Worm (Caenorhabditis elegans): ENCODE data around the gene tag-180.

tag-180 gene

ce11 chrII:11305627-11306449 is 23.4 kb downstream of the tag-180 start, which contains the start of gene rsf-1:
Gene rsf-1, plus strand, starts transcription at chrII:11306399.
- TF ChIP-seq dmd-4 (tag; optimal IDR thresholded peaks at IDR 0.05) (no peak), lsy-2 (tag; optimal IDR thresholded peaks at IDR 0.05) (peak in 1 of 2 experiments; percentile 25), nhr-77 (tag; optimal IDR thresholded peaks at IDR 0.05) (no peak), F13H6.1 (tag; optimal IDR thresholded peaks at IDR 0.05) (peak; percentile 58), egl-27 (tag; optimal IDR thresholded peaks at IDR 0.05) (no peak), nhr-129 (tag; optimal IDR thresholded peaks at IDR 0.05) (peak; percentile 32), mab-5 (tag; optimal IDR thresholded peaks at IDR 0.05) (no peak), C34F6.9 (tag; optimal IDR thresholded peaks at IDR 0.05) (peak; percentile 41), unc-55 (GFP tag; optimal IDR thresholded peaks at IDR 0.05) (peak; percentile 39), sma-9 (GFP tag; optimal IDR thresholded peaks at IDR 0.05) (peak; percentile 30), sma-9 (tag; optimal IDR thresholded peaks at IDR 0.05) (no peak), mdl-1 (tag; optimal IDR thresholded peaks at IDR 0.05) (peak in 1 of 2 experiments; percentile 7)

DNA sequence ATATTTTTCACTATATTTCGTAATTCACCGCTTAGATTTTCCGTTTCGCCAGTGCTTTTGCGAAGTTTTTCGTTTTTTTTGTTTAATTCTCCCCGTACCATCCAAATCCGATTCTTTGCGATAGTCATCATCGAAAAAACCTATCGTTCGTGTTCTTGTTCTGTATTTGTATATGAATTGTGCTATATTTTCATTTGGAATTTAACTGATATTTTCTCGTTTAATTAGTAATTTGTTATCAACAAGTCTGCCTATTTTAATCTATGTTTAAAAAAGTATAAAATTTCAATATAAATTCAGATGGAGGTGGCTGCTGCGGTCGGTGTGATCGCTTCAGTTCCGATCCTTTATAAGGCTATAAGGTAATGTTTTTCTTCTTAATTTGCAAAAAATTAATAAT is 26.6 kb downstream of the tag-180 start, which contains the start of gene samp-1:
Gene samp-1, plus strand, starts transcription at position 301 of the 400 bp plus-strand sequence.
- no peak for TF ChIP-seq C34F6.9 (tag; optimal IDR thresholded peaks at IDR 0.05)
- no peak for TF ChIP-seq mab-5 (tag; optimal IDR thresholded peaks at IDR 0.05)
- TF ChIP-seq ztf-4 (tag; optimal IDR thresholded peaks at IDR 0.05): no peak
- TF ChIP-seq nhr-12 (tag; optimal IDR thresholded peaks at IDR 0.05): no peak
- no peak for TF ChIP-seq dmd-4 (tag; optimal IDR thresholded peaks at IDR 0.05)
- no peak for TF ChIP-seq elt-1 (tag; optimal IDR thresholded peaks at IDR 0.05)
- no peak for TF ChIP-seq crh-2 (tag; optimal IDR thresholded peaks at IDR 0.05)
- TF ChIP-seq egl-27 (tag; optimal IDR thresholded peaks at IDR 0.05): no peak
- TF ChIP-seq ZK546.5 (tag; optimal IDR thresholded peaks at IDR 0.05): no peak
- no peak for TF ChIP-seq nhr-11 (tag; optimal IDR thresholded peaks at IDR 0.05)
- TF ChIP-seq unc-62 (GFP tag; optimal IDR thresholded peaks at IDR 0.05): no peak
- TF ChIP-seq alr-1 (tag; optimal IDR thresholded peaks at IDR 0.05): no peak
- no peak for TF ChIP-seq aly-2 (tag; optimal IDR thresholded peaks at IDR 0.05)
- no peak for TF ChIP-seq nhr-10 (tag; optimal IDR thresholded peaks at IDR 0.05)
- no peak for TF ChIP-seq nhr-21 (tag; optimal IDR thresholded peaks at IDR 0.05)
- no peak for TF ChIP-seq elt-3 (tag; optimal IDR thresholded peaks at IDR 0.05)
- TF ChIP-seq ztf-11 (tag; optimal IDR thresholded peaks at IDR 0.05): no peak

- TF ChIP-seq nhr-77 (tag; optimal IDR thresholded peaks at IDR 0.05) (no peak), ztf-11 (tag; optimal IDR thresholded peaks at IDR 0.05) (no peak), ztf-1 (GFP tag; conservative IDR thresholded peaks at IDR 0.05) (no peak), blmp-1 (tag; optimal IDR thresholded peaks at IDR 0.05; ENCODE audit: insufficient read depth) (no peak), nhr-25 (tag; optimal IDR thresholded peaks at IDR 0.05) (no peak), mdl-1 (tag; optimal IDR thresholded peaks at IDR 0.05) (no peak), nhr-11 (tag; optimal IDR thresholded peaks at IDR 0.05) (no peak), lin-11 (tag; optimal IDR thresholded peaks at IDR 0.05) (no peak), zag-1 (tag; optimal IDR thresholded peaks at IDR 0.05) (no peak), nhr-10 (tag; optimal IDR thresholded peaks at IDR 0.05) (no peak), mbf-1 (tag; optimal IDR thresholded peaks at IDR 0.05) (no peak), R02D3.7 (tag; optimal IDR thresholded peaks at IDR 0.05) (no peak), sma-9 (GFP tag; optimal IDR thresholded peaks at IDR 0.05) (no peak), sma-9 (tag; optimal IDR thresholded peaks at IDR 0.05) (no peak), lin-39 (tag; optimal IDR thresholded peaks at IDR 0.05) (no peak)
Observed at ce11 chrII:11301059-11301458, 28.2 kb downstream of the tag-180 start, which contains the start of gene raga-1. Gene raga-1, plus strand, starts transcription at chrII:11301359.

ce11 chrII:11297217-11297738 is 32.0 kb downstream of the tag-180 start, which contains the start of gene saps-1:
Gene saps-1, plus strand, starts transcription at chrII:11297688.
- TF ChIP-seq elt-1 (tag; optimal IDR thresholded peaks at IDR 0.05) (no peak), lin-13 (GFP tag; optimal IDR thresholded peaks at IDR 0.05) (no peak), C34F6.9 (tag; optimal IDR thresholded peaks at IDR 0.05) (peak; percentile 10), nhr-11 (tag; optimal IDR thresholded peaks at IDR 0.05) (no peak), nhr-23 (tag; optimal IDR thresholded peaks at IDR 0.05) (no peak), nhr-21 (tag; optimal IDR thresholded peaks at IDR 0.05) (no peak), dmd-4 (tag; optimal IDR thresholded peaks at IDR 0.05) (no peak), unc-62 (GFP tag; optimal IDR thresholded peaks at IDR 0.05) (no peak), nhr-129 (tag; optimal IDR thresholded peaks at IDR 0.05) (peak; percentile 25), unc-55 (GFP tag; optimal IDR thresholded peaks at IDR 0.05) (peak; percentile 25), lin-39 (tag; optimal IDR thresholded peaks at IDR 0.05) (no peak), lsy-2 (tag; optimal IDR thresholded peaks at IDR 0.05) (peak in 1 of 2 experiments; percentile 36), fos-1 (tag; optimal IDR thresholded peaks at IDR 0.05) (peak; percentile 31), F13H6.1 (tag; optimal IDR thresholded peaks at IDR 0.05) (no peak), crh-2 (tag; optimal IDR thresholded peaks at IDR 0.05) (no peak), mbf-1 (tag; optimal IDR thresholded peaks at IDR 0.05) (no peak), nhr-77 (tag; optimal IDR thresholded peaks at IDR 0.05) (no peak), ceh-16 (tag; optimal IDR thresholded peaks at IDR 0.05) (no peak), gmeb-1 (tag; optimal IDR thresholded peaks at IDR 0.05) (peak; percentile 35), lin-11 (tag; optimal IDR thresholded peaks at IDR 0.05) (no peak), ama-1 (optimal IDR thresholded peaks at IDR 0.05) (no peak), mab-5 (tag; optimal IDR thresholded peaks at IDR 0.05) (no peak), ztf-4 (tag; optimal IDR thresholded peaks at IDR 0.05) (no peak)

Data from whole organism, L2 larva.